Worm (Caenorhabditis elegans): ENCODE results near the gene osm-6.

DNA sequence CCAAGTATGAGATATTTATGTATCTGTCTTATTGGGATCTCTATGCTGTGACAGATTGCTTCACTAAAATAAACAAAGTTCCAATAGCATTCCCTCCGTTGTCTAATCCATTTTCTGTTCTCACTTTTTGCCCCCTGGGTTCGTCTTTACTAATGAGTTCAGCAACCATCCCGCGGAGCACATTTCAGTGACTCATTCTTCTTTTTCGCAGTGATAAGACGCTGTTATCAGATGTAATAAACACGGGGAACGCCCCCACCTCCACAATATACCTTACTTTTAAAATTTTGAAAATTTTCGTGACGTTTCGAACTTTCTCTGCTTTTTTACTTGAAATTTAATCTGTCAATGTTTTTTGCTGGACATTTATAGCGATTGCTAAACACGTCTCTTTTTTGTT is 27.1 kb downstream of the osm-6 start:
- TF ChIP-seq mdl-1 (tag; optimal IDR thresholded peaks at IDR 0.05) (no peak), ceh-16 (tag; optimal IDR thresholded peaks at IDR 0.05) (no peak), ztf-4 (tag; optimal IDR thresholded peaks at IDR 0.05) (no peak), snpc-4 (tag; optimal IDR thresholded peaks at IDR 0.05) (no peak), blmp-1 (tag; optimal IDR thresholded peaks at IDR 0.05; ENCODE audit: insufficient read depth) (no peak)
